Fruit fly (Drosophila melanogaster): ENCODE measurements around the gene CG17991.

The CG17991 gene

DNA sequence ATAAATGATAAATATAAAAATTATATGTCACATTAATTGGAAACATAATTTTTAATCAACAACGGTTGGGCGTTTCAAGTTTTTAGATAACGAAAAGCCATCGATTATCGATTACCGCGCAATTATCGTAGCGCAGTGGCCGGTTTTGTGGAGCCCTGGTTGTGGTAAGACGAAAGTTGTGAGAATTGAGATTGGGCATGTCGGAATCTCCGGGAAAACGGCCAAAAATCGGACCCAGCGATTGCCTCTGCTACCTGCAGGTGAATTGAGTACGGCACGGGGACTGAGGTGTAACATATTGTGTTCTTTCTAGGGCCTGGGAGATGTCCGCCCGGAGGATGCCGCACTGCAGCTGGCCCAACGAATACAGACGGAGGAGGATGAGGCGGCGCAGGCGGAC, 42.6 kb downstream of the CG17991 start, which contains the start of gene CG3368 (continued):
- TF ChIP-seq sug (tag; optimal IDR thresholded peaks at IDR 0.05): peak; percentile 13
- TF ChIP-seq CG17186 (GFP tag; optimal IDR thresholded peaks at IDR 0.05): peak; percentile 57
- no peak for TF ChIP-seq cwo (GFP tag; optimal IDR thresholded peaks at IDR 0.05)
- no peak for TF ChIP-seq CG4404 (GFP tag; IDR thresholded peaks at IDR 0.05)
- TF ChIP-seq CG31224 (GFP tag; IDR thresholded peaks at IDR 0.05): no peak
- peak; percentile 12 for TF ChIP-seq CG11504 (tag; optimal IDR thresholded peaks at IDR 0.05)
- TF ChIP-seq CG6791 (GFP tag; IDR thresholded peaks at IDR 0.05; ENCODE audit: partially characterized antibody): peak; percentile 73
- no peak for TF ChIP-seq CG9437 (GFP tag; optimal IDR thresholded peaks at IDR 0.05)
- peak; percentile 58; the same call in 2 of the 3 replicates for TF ChIP-seq vnd (GFP tag; IDR thresholded peaks at IDR 0.05; ENCODE audit: partially characterized antibody)

DNA sequence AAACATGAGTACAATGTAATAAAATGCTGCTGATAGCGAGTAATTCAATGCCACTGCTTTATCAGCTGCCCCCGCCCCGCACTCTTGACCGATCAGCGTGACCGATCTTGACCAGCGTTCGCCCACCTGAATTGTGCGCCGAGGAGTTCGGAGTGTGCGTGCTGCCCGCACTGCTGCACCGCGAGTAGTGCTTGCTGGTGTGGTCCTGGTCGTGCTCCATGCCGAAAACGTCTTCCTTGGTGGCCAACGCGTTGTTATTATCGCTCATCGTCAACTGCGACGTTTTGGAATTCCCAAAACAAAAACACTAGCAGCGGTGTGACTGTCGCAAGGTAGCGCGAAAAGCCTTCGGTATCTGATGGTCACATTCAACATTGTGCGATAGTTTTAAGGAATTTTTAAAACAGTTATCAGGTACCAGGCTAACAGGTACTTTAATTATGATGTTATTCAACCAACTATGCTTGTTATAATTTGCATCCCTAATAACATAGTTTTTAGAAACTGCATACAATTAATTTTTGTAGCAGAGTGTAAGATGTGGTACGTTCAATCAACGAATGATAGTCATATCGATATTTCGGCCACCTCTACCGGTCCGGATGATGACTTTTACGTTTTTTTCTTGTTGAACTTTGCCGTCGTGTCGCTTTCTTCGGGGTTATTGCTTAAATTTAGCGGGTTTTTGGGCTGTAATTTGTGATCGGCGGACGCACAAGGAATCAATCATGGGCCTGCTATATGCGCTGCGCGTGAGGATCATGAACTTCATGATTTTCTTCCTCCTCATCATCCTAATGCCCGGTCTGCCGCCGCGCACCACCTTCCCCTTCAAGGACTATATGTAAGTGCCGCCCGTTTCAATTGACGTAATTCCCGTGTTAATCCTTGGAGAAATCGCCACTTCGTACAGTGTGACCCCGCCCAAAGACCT, 47.4 kb downstream of the CG17991 start, which contains the start of the genes bigmax and Hmu:
Gene bigmax (minus strand): TSS at position 325 of the 934 bp plus-strand sequence.
Gene Hmu (plus strand): TSS at position 568 of the 934 bp plus-strand sequence.
- TF ChIP-seq Max (GFP tag; optimal IDR thresholded peaks at IDR 0.05) (peak; percentile 82), Gug (GFP tag; IDR thresholded peaks at IDR 0.05) (peak; percentile 78), br (optimal IDR thresholded peaks at IDR 0.05) (no peak), CG10979 (tag; optimal IDR thresholded peaks at IDR 0.05) (peak; percentile 69), CG2120 (GFP tag; optimal IDR thresholded peaks at IDR 0.05) (peak; percentile 95), CG15011 (GFP tag; optimal IDR thresholded peaks at IDR 0.05) (peak; percentile 6), mam (GFP tag; optimal IDR thresholded peaks at IDR 0.05) (peak; percentile 94), twi (tag; optimal IDR thresholded peaks at IDR 0.05) (peak; percentile 69), Deaf1 (tag; optimal IDR thresholded peaks at IDR 0.05) (peak; percentile 54), zen (tag; optimal IDR thresholded peaks at IDR 0.05) (peak; percentile 66), Blimp-1 (GFP tag; optimal IDR thresholded peaks at IDR 0.05) (peak; percentile 73), CG4404 (GFP tag; IDR thresholded peaks at IDR 0.05) (peak; percentile 63), CG10431 (GFP tag; optimal IDR thresholded peaks at IDR 0.05) (no peak), CG3065 (GFP tag; optimal IDR thresholded peaks at IDR 0.05) (peak; percentile 20), CG14860 (GFP tag; IDR thresholded peaks at IDR 0.05; ENCODE audit: partially characterized antibody) (peak; percentile 81), CG15514 (GFP tag; optimal IDR thresholded peaks at IDR 0.05) (peak; percentile 87), Tbp (GFP tag; optimal IDR thresholded peaks at IDR 0.05) (no peak), CG6654 (GFP tag; optimal IDR thresholded peaks at IDR 0.05) (no peak), CG14441 (GFP tag; IDR thresholded peaks at IDR 0.05) (peak; percentile 91), cas (GFP tag; IDR thresholded peaks at IDR 0.05) (peak; percentile 71), CG32772 (GFP tag; IDR thresholded peaks at IDR 0.05) (peak; percentile 80), exex (tag; optimal IDR thresholded peaks at IDR 0.05) (peak; percentile 65), CG12104 (GFP tag; optimal IDR thresholded peaks at IDR 0.05) (peak; percentile 74), CG12299 (tag; optimal IDR thresholded peaks at IDR 0.05) (peak; percentile 27), row (GFP tag; IDR thresholded peaks at IDR 0.05) (peak; percentile 97), CG42726 (GFP tag; IDR thresholded peaks at IDR 0.05; ENCODE audit: partially characterized antibody) (peak; percentile 55; the same call in 1 of the 2 replicates), CG34422 (GFP tag; IDR thresholded peaks at IDR 0.05) (peak; percentile 91), shn (GFP tag; optimal IDR thresholded peaks at IDR 0.05) (peak; percentile 83), lola (GFP tag; optimal IDR thresholded peaks at IDR 0.05) (peak in 1 of 3 experiments; percentile 70), usp (GFP tag; optimal IDR thresholded peaks at IDR 0.05) (no peak), Dip2 (GFP tag; IDR thresholded peaks at IDR 0.05) (no peak), sd (tag; optimal IDR thresholded peaks at IDR 0.05) (peak; percentile 95), pfk (GFP tag; optimal IDR thresholded peaks at IDR 0.05) (peak; percentile 1), CG16813 (GFP tag; IDR thresholded peaks at IDR 0.05; ENCODE audit: partially characterized antibody) (peak; percentile 95), so (GFP tag; IDR thresholded peaks at IDR 0.05) (peak; percentile 56; the same call in 1 of the 3 replicates), dysf (GFP tag; IDR thresholded peaks at IDR 0.05) (peak; percentile 84), CG17186 (GFP tag; optimal IDR thresholded peaks at IDR 0.05) (peak; percentile 64), CG7987 (GFP tag; optimal IDR thresholded peaks at IDR 0.05) (peak; percentile 91), ham (GFP tag; IDR thresholded peaks at IDR 0.05) (no peak)
